Fruit fly (Drosophila melanogaster): Measurements from ENCODE around the gene obst-E.

- TF ChIP-seq Ets98B (GFP tag; IDR thresholded peaks at IDR 0.05) (no peak), CG8301 (tag; optimal IDR thresholded peaks at IDR 0.05) (no peak), EcR (GFP tag; optimal IDR thresholded peaks at IDR 0.05) (no peak), CG12605 (GFP tag; IDR thresholded peaks at IDR 0.05) (no peak), CG32121 (GFP tag; IDR thresholded peaks at IDR 0.05) (no peak), rn (GFP tag; IDR thresholded peaks at IDR 0.05) (no peak), CG15710 (tag; optimal IDR thresholded peaks at IDR 0.05) (no peak), CG13204 (GFP tag; optimal IDR thresholded peaks at IDR 0.05) (no peak), Pif1B (GFP tag; optimal IDR thresholded peaks at IDR 0.05) (no peak), CG17806 (tag; optimal IDR thresholded peaks at IDR 0.05) (no peak), Pif1A (GFP tag; optimal IDR thresholded peaks at IDR 0.05) (no peak)
Measured at dm6 chr2L:5800388-5800748, 34.4 kb upstream of the obst-E start.
